Worm (Caenorhabditis elegans) whole organism, L1 larva: ENCODE measurements around the gene srb-17.

Experiments used
- aly-2 ChIP-seq: fragments of 150-350 bp; optimal IDR thresholded peaks from 2 replicates; lab custom pipeline; 2014; ENCODE audit warnings: missing biosample characterization, missing genetic modification characterization
- ama-1 ChIP-seq: fragments of 150-350 bp; optimal IDR thresholded peaks from 2 replicates; lab custom pipeline; 2014
- ceh-63 ChIP-seq: fragments of 200-800 bp; sonication (Bioruptor generic); optimal IDR thresholded peaks from 2 replicates; lab custom pipeline; 2018; ENCODE audit warnings: mild to moderate bottlenecking, missing genetic modification characterization, missing compliant biosample characterization
- ceh-82 ChIP-seq, 3 experiments: fragments of 150-350 bp in 1 of 3; sonication (generic microtip) in 2 of 3; optimal IDR thresholded peaks; 2 replicates each; lab custom pipeline; 2014 to 2017; ENCODE audit warnings: missing biosample characterization in 3 of 3, missing genetic modification characterization in 3 of 3
- ceh-88 ChIP-seq: fragments of 200-800 bp; sonication (Bioruptor generic); IDR thresholded peaks from 2 replicates; pipeline ENCODE4 v1.3.6; 2022; ENCODE audit warnings: missing genetic modification characterization, missing compliant biosample characterization
- ceh-90 ChIP-seq: sonication (generic microtip); optimal IDR thresholded peaks from 2 replicates; lab custom pipeline; 2016; ENCODE audit warnings: missing genetic modification characterization, missing compliant biosample characterization
- dsc-1 ChIP-seq: sonication (generic microtip); optimal IDR thresholded peaks from 2 replicates; lab custom pipeline; 2016; ENCODE audit warnings: mild to moderate bottlenecking, missing genetic modification characterization, missing compliant biosample characterization
- efl-1 ChIP-seq, 4 experiments: fragments of 150-350 bp; optimal IDR thresholded peaks in 3 of 4; peaks in 1 of 4; 1 replicate in 1 of 4; 2 replicates in 3 of 4; lab custom pipeline; 2014; ENCODE audit warnings: missing biosample characterization in 2 of 4, missing genetic modification characterization in 2 of 4, missing genetic modification reagents in 2 of 4
- efl-3 ChIP-seq: fragments of 200-800 bp; sonication (Bioruptor generic); optimal IDR thresholded peaks from 2 replicates; lab custom pipeline; 2018; ENCODE audit warnings: mild to moderate bottlenecking, missing genetic modification characterization, missing compliant biosample characterization
- egl-13 ChIP-seq: sonication (generic microtip); optimal IDR thresholded peaks from 2 replicates; lab custom pipeline; 2016; ENCODE audit warnings: missing genotype, missing genetic modification reagents, missing genetic modification characterization, missing compliant biosample characterization
- elt-3 ChIP-seq, 6 experiments: fragments of 150-350 bp in 1 of 6; sonication (generic microtip); optimal IDR thresholded peaks; 2 replicates each; lab custom pipeline; 2017 to 2018; ENCODE audit warnings: missing biosample characterization in 6 of 6, missing genetic modification characterization in 6 of 6, inconsistent platforms in 1 of 6
- fkh-10 ChIP-seq: sonication (generic microtip); optimal IDR thresholded peaks from 2 replicates; lab custom pipeline; 2017; ENCODE audit warnings: missing biosample characterization, missing genetic modification reagents, missing genetic modification characterization
- fkh-4 ChIP-seq: sonication (generic microtip); optimal IDR thresholded peaks from 2 replicates; lab custom pipeline; 2016; ENCODE audit warnings: missing compliant biosample characterization, missing genetic modification characterization, borderline replicate concordance
- fkh-8 ChIP-seq: sonication (generic microtip); optimal IDR thresholded peaks from 2 replicates; lab custom pipeline; 2016; ENCODE audit warnings: mild to moderate bottlenecking, missing genetic modification characterization, missing compliant biosample characterization
- fos-1 ChIP-seq: fragments of 150-350 bp; optimal IDR thresholded peaks from 2 replicates; lab custom pipeline; 2014; ENCODE audit warnings: missing biosample characterization, missing genetic modification characterization
- grh-1 ChIP-seq: fragments of 200-800 bp; sonication (Bioruptor generic); IDR thresholded peaks from 2 replicates; pipeline ENCODE4 v1.3.6; 2022; ENCODE audit warnings: missing genetic modification reagents, missing genetic modification characterization, missing compliant biosample characterization
- hlh-17 ChIP-seq: fragments of 200-800 bp; sonication (Bioruptor generic); optimal IDR thresholded peaks from 2 replicates; lab custom pipeline; 2018; ENCODE audit warnings: missing genetic modification characterization, mild to moderate bottlenecking, missing compliant biosample characterization, moderate library complexity, borderline replicate concordance
- hlh-4 ChIP-seq: sonication (generic microtip); optimal IDR thresholded peaks from 2 replicates; lab custom pipeline; 2016; ENCODE audit warnings: mild to moderate bottlenecking, missing genetic modification characterization, missing compliant biosample characterization
- hpl-2 ChIP-seq: fragments of 150-350 bp; optimal IDR thresholded peaks from 2 replicates; lab custom pipeline; 2014; ENCODE audit warnings: missing biosample characterization, missing genetic modification reagents, missing genetic modification characterization
- isw-1 ChIP-seq: fragments of 200-800 bp; sonication (Bioruptor generic); IDR thresholded peaks from 2 replicates; pipeline ENCODE4 v1.3.6; 2022; ENCODE audit warnings: missing genetic modification characterization, missing compliant biosample characterization
- lin-13 ChIP-seq: fragments of 150-350 bp; optimal IDR thresholded peaks from 2 replicates; lab custom pipeline; 2014; ENCODE audit warnings: missing biosample characterization, missing genetic modification reagents, missing genetic modification characterization
- lin-15B ChIP-seq: fragments of 150-350 bp; sonication (generic microtip); optimal IDR thresholded peaks from 3 replicates; lab custom pipeline; 2014; ENCODE audit warnings: missing biosample characterization, missing genetic modification characterization
- lin-35 ChIP-seq, 2 experiments: fragments of 150-350 bp; optimal IDR thresholded peaks; 2 replicates each; lab custom pipeline; 2014; ENCODE audit warnings: missing biosample characterization in 2 of 2, missing genetic modification characterization in 2 of 2, missing genetic modification reagents in 2 of 2
- lin-39 ChIP-seq: fragments of 150-350 bp; optimal IDR thresholded peaks from 2 replicates; lab custom pipeline; 2014; ENCODE audit warnings: missing biosample characterization, missing genetic modification reagents, missing genetic modification characterization
- lsy-2 ChIP-seq, 2 experiments: fragments of 150-350 bp; optimal IDR thresholded peaks; 2 replicates each; lab custom pipeline; 2014; ENCODE audit warnings: missing biosample characterization in 2 of 2, missing genetic modification characterization in 2 of 2
- nhr-19 ChIP-seq: fragments of 200-800 bp; sonication (Bioruptor generic); conservative IDR thresholded peaks from 2 replicates; pipeline ENCODE4 v1.3.6; 2022; ENCODE audit warnings: missing genetic modification characterization, missing compliant biosample characterization
- nhr-20 ChIP-seq: sonication (generic microtip); optimal IDR thresholded peaks from 2 replicates; lab custom pipeline; 2016; ENCODE audit warnings: mild to moderate bottlenecking, missing genetic modification characterization, missing compliant biosample characterization
- nhr-71 ChIP-seq: sonication (generic microtip); optimal IDR thresholded peaks from 2 replicates; lab custom pipeline; 2016; ENCODE audit warnings: mild to moderate bottlenecking, missing genetic modification characterization, moderate library complexity, missing compliant biosample characterization
- nhr-76 ChIP-seq: sonication (generic microtip); optimal IDR thresholded peaks from 2 replicates; lab custom pipeline; 2017; ENCODE audit warnings: missing biosample characterization, missing genetic modification characterization
- nhr-77 ChIP-seq: fragments of 150-350 bp; optimal IDR thresholded peaks from 2 replicates; lab custom pipeline; 2014; ENCODE audit warnings: missing biosample characterization, missing genetic modification characterization
- nhr-90 ChIP-seq: sonication (generic microtip); optimal IDR thresholded peaks from 2 replicates; lab custom pipeline; 2016; ENCODE audit warnings: mild to moderate bottlenecking, missing genetic modification characterization, missing compliant biosample characterization; ENCODE audit not compliant: poor library complexity
- pax-3 ChIP-seq: fragments of 200-800 bp; sonication (Bioruptor generic); optimal IDR thresholded peaks from 2 replicates; lab custom pipeline; 2018; ENCODE audit warnings: mild to moderate bottlenecking, missing genetic modification characterization, moderate library complexity, missing compliant biosample characterization
- pqm-1 ChIP-seq: sonication (generic microtip); optimal IDR thresholded peaks from 3 replicates; lab custom pipeline; 2017; ENCODE audit warnings: missing biosample characterization, missing genetic modification characterization
- rnt-1 ChIP-seq: sonication (generic microtip); optimal IDR thresholded peaks from 2 replicates; lab custom pipeline; 2016; ENCODE audit warnings: mild to moderate bottlenecking, missing genetic modification characterization, moderate library complexity, missing compliant biosample characterization
- skn-1 ChIP-seq: fragments of 150-350 bp; optimal IDR thresholded peaks from 2 replicates; lab custom pipeline; 2014; ENCODE audit warnings: missing biosample characterization, missing genetic modification characterization
- snpc-4 ChIP-seq: fragments of 150-350 bp; optimal IDR thresholded peaks from 2 replicates; lab custom pipeline; 2014; ENCODE audit warnings: missing biosample characterization, missing genetic modification characterization
- snu-23 ChIP-seq: sonication (generic microtip); optimal IDR thresholded peaks from 2 replicates; lab custom pipeline; 2016; ENCODE audit warnings: missing genetic modification characterization, missing compliant biosample characterization
- sox-4 ChIP-seq: sonication (generic microtip); optimal IDR thresholded peaks from 2 replicates; lab custom pipeline; 2016; ENCODE audit warnings: missing genetic modification characterization, missing compliant biosample characterization
- sup-37 ChIP-seq: fragments of 200-800 bp; sonication (Bioruptor generic); optimal IDR thresholded peaks from 2 replicates; lab custom pipeline; 2018; ENCODE audit warnings: mild to moderate bottlenecking, missing genetic modification characterization, missing compliant biosample characterization
- tbx-2 ChIP-seq: sonication (generic microtip); optimal IDR thresholded peaks from 2 replicates; lab custom pipeline; 2016; ENCODE audit warnings: missing genetic modification characterization, missing compliant biosample characterization
- tlp-1 ChIP-seq: fragments of 150-350 bp; optimal IDR thresholded peaks from 2 replicates; lab custom pipeline; 2014; ENCODE audit warnings: missing biosample characterization, missing genetic modification characterization
- unc-62 ChIP-seq: fragments of 150-350 bp; optimal IDR thresholded peaks from 2 replicates; lab custom pipeline; 2014; ENCODE audit warnings: missing biosample characterization, missing genetic modification reagents, missing genetic modification characterization
- unc-86 ChIP-seq: sonication (generic microtip); optimal IDR thresholded peaks from 2 replicates; lab custom pipeline; 2016; ENCODE audit warnings: missing genetic modification characterization, missing compliant biosample characterization
- vab-15 ChIP-seq: sonication (generic microtip); optimal IDR thresholded peaks from 2 replicates; lab custom pipeline; 2017; ENCODE audit warnings: missing genotype, mild to moderate bottlenecking, missing genetic modification characterization, missing compliant biosample characterization
- xbp-1 ChIP-seq: sonication (generic microtip); optimal IDR thresholded peaks from 2 replicates; lab custom pipeline; 2016; ENCODE audit warnings: missing genetic modification characterization, missing compliant biosample characterization
- zip-4 ChIP-seq: fragments of 200-800 bp; sonication (Bioruptor generic); optimal IDR thresholded peaks from 2 replicates; lab custom pipeline; 2018; ENCODE audit warnings: mild to moderate bottlenecking, missing genetic modification characterization, moderate library complexity, missing compliant biosample characterization

srb-17 gene

DNA sequence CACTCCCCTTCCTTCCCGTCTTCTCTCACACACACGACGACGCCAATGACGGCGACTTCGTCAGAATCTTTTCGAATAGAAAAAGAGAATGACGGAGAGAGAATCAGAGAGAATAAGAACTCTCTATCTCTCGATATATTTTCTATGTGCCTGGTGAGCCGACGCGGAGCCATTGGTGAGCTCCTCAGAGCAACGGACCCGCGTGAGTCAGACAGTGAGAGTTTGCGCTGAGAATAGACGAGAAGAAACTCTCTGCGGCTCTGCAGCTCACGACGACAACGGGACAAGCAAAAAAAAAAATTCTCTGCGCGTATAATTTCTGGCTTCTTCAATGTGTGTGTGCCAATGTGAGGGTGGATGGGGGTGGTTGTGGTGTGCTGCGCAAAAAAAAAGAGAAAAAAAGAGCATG is 42.9 kb upstream of the srb-17 start (continued):
- peak; percentile 9 for TF ChIP-seq rnt-1 (tag; lab: Kevin White, UChicago)
- no peak for TF ChIP-seq zip-4
- TF ChIP-seq snu-23 (GFP tag; lab: Kevin White, UChicago): peak; percentile 55
- peak; percentile 93 for TF ChIP-seq fkh-8 (tag; lab: Kevin White, UChicago)
- TF ChIP-seq fkh-10: peak; percentile 79
- TF ChIP-seq egl-13 (tag; lab: Kevin White, UChicago): peak; percentile 72
- TF ChIP-seq sup-37 (GFP tag; lab: Kevin White, UChicago): no peak

DNA sequence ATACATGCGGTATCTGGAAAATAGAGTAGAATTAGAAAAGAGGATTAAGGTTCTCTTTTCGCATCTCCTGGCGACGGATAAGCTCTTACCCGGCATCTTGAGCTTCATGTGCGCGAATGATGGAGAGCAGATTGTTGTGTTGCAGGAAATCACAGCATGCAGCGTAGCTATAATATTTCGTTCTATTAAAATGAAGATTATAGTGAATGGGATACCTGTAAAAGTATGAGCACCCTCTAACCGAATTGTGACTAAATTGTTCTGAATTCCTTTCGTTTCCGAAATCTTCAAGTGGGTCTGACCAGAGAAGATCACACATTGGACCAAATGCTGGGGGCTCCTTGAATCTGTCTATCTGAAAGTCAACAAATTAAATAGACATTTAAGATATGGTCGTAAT is 41.4 kb upstream of the srb-17 start:
- TF ChIP-seq efl-1 (optimal IDR thresholded peaks at IDR 0.05; lab: Kevin White, UChicago): no peak
- peak in 1 of 2 experiments; percentile 51 for TF ChIP-seq efl-1 (GFP tag; optimal IDR thresholded peaks at IDR 0.05 in 1 of 2; lab: Kevin White, UChicago)
- TF ChIP-seq dsc-1 (tag; lab: Kevin White, UChicago): peak; percentile 32
- TF ChIP-seq hlh-4 (tag; lab: Kevin White, UChicago): no peak

DNA sequence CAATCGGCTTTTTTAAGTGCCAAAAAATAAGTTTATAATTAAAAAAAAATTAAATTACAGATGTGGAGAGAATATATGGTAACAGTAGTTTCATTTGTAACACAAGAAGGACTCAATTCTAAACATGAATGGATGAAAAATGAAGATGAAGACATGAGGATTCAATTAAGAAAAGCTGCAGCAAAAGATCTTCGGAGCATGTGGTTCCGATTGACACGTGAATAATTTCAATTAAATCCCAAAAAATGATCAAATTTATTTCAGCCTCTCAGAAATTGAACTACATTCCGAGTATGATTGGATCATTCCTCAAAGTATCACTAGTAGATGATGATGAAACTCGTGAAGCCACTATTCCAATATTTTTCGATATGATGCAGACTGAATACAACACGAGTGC is 32.4 kb upstream of the srb-17 start:
- TF ChIP-seq xbp-1 (tag; lab: Kevin White, UChicago) (no peak), ceh-90 (no peak), dsc-1 (tag; lab: Kevin White, UChicago) (peak; percentile 98), tbx-2 (tag; lab: Kevin White, UChicago) (no peak), fkh-4 (tag; lab: Kevin White, UChicago) (peak; percentile 88), lin-13 (GFP tag; lab: Kevin White, UChicago) (no peak), pax-3 (tag; lab: Kevin White, UChicago) (no peak)
- TF ChIP-seq, all 84 proteins: peak for 2

DNA sequence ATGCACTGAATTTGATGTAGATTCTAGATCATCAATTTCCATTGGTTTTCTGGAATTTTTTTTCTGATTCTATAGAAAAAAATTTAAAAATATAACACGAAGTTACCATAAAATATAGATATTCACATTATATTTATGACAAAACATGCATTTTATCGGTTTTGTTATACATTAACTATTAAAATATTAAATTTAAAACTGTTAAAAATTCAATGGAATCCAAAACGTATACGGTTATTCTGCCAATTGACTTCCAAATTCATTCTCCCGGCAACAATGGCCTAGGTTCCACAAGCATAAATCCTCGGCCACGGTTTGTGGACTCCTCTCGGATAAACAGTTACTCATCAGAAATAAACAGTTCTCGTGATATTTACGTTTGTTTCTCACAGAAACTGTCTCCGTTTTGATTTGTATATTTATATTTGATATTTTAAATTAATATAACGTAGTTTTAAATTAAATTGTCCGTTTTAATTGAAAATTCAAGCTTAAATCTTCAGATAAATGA is 26.6 kb upstream of the srb-17 start, which contains the start of the genes F01D4.5 and ced-5:
Gene F01D4.5 (minus strand): TSS at position 51 of the 511 bp plus-strand sequence.
Gene ced-5 (plus strand): TSS at position 504 of the 511 bp plus-strand sequence.
- peak; percentile 79 for TF ChIP-seq ceh-88
- TF ChIP-seq ceh-90: peak; percentile 99
- peak; percentile 68 for TF ChIP-seq grh-1 (GFP tag; lab: Robert Waterston, UW)
- peak; percentile 83 for TF ChIP-seq snpc-4 (tag; lab: Kevin White, UChicago)
- no peak for TF ChIP-seq nhr-77 (tag; lab: Kevin White, UChicago)
- peak; percentile 96 for TF ChIP-seq sox-4 (tag; lab: Kevin White, UChicago)
- peak; percentile 51 for TF ChIP-seq fos-1
- peak; percentile 46 for TF ChIP-seq ceh-63
- TF ChIP-seq zip-4: peak; percentile 73
- TF ChIP-seq skn-1 (tag; lab: Kevin White, UChicago): peak; percentile 69
- TF ChIP-seq lin-15B (tag; lab: Kevin White, UChicago): peak; percentile 74
- peak; percentile 4 for TF ChIP-seq vab-15 (tag; lab: Kevin White, UChicago)
- peak; percentile 72 for TF ChIP-seq lin-39 (tag; lab: Kevin White, UChicago)
- peak; percentile 95 for TF ChIP-seq dsc-1 (tag; lab: Kevin White, UChicago)
- TF ChIP-seq tlp-1 (tag; lab: Kevin White, UChicago): no peak
- no peak for TF ChIP-seq nhr-76 (tag; lab: Kevin White, UChicago)
- peak; percentile 81 to 85 for TF ChIP-seq lsy-2 (tag; optimal IDR thresholded peaks at IDR 0.05; lab: Kevin White, UChicago)
- TF ChIP-seq nhr-90 (tag; lab: Kevin White, UChicago): peak; percentile 98
- TF ChIP-seq unc-86: peak; percentile 77
- TF ChIP-seq isw-1 (GFP tag; lab: Robert Waterston, UW): peak; percentile 79
- TF ChIP-seq hlh-17 (GFP tag; lab: Kevin White, UChicago): peak; percentile 40
- TF ChIP-seq nhr-71 (tag; lab: Kevin White, UChicago): peak; percentile 94
- TF ChIP-seq ceh-82 (tag; optimal IDR thresholded peaks at IDR 0.05; lab: Kevin White, UChicago): peak; percentile 56 to 65 (median 63)
- TF ChIP-seq hlh-4 (tag; lab: Kevin White, UChicago): peak; percentile 94
- no peak for TF ChIP-seq pqm-1
- TF ChIP-seq hpl-2 (GFP tag; lab: Kevin White, UChicago): no peak
- peak; percentile 92 for TF ChIP-seq nhr-19
- TF ChIP-seq elt-3 (tag; optimal IDR thresholded peaks at IDR 0.05; lab: Kevin White, UChicago): peak in 3 of 6 experiments; percentile 5 to 77 (median 41)
- no peak for TF ChIP-seq ama-1 (lab: Kevin White, UChicago)
- peak; percentile 92 for TF ChIP-seq nhr-20 (tag; lab: Kevin White, UChicago)
- no peak for TF ChIP-seq unc-62
- peak; percentile 95 for TF ChIP-seq tbx-2 (tag; lab: Kevin White, UChicago)
- peak; percentile 70 to 86 for TF ChIP-seq lin-35 (GFP tag; optimal IDR thresholded peaks at IDR 0.05; lab: Kevin White, UChicago)
- TF ChIP-seq aly-2 (tag; lab: Kevin White, UChicago): peak; percentile 56
- TF ChIP-seq efl-3 (GFP tag; lab: Kevin White, UChicago): peak; percentile 77
